Worm (Caenorhabditis elegans): ENCODE measurements around the gene K02D10.8.

- TF ChIP-seq gmeb-1 (tag; optimal IDR thresholded peaks at IDR 0.05) (no peak), mdl-1 (tag; optimal IDR thresholded peaks at IDR 0.05) (no peak)
Measured at ce11 chrIII:8743796-8744404, 42.3 kb upstream of the K02D10.8 start, which contains the start of gene ZK370.6.

All from whole organism, L2 larva.